Fruit fly (Drosophila melanogaster): ENCODE results near the gene CG2975.

dm6 chr2L:2812137-2812536 lies 27.8 kb upstream of the CG2975 start, which contains the start of gene CG2964:
- TF ChIP-seq CG7987 (GFP tag; optimal IDR thresholded peaks at IDR 0.05), result no peak
- TF ChIP-seq CG6254 (GFP tag; optimal IDR thresholded peaks at IDR 0.05), result no peak
- no peak for TF ChIP-seq sens-2 (GFP tag; IDR thresholded peaks at IDR 0.05)
- no peak for TF ChIP-seq usp (GFP tag; optimal IDR thresholded peaks at IDR 0.05)
- no peak for TF ChIP-seq Dp (GFP tag; optimal IDR thresholded peaks at IDR 0.05)
- no peak for TF ChIP-seq slbo (GFP tag; IDR thresholded peaks at IDR 0.05)
- no peak for TF ChIP-seq CG11695 (GFP tag; IDR thresholded peaks at IDR 0.05)
- no peak for TF ChIP-seq mld (GFP tag; IDR thresholded peaks at IDR 0.05; ENCODE audit: partially characterized antibody)
- TF ChIP-seq CG8281 (tag; optimal IDR thresholded peaks at IDR 0.05), result no peak
- no peak for TF ChIP-seq lilli (GFP tag; optimal IDR thresholded peaks at IDR 0.05)
- no peak for TF ChIP-seq CG17829 (tag; optimal IDR thresholded peaks at IDR 0.05)
- TF ChIP-seq chn (GFP tag; optimal IDR thresholded peaks at IDR 0.05), result no peak
- TF ChIP-seq nmo (GFP tag; optimal IDR thresholded peaks at IDR 0.05), result no peak

Data from whole organism, embryonic.